Fruit fly (Drosophila melanogaster) whole organism, embryonic: Measurements from ENCODE around the gene Spn38F.

Experiments used
- Abd-B ChIP-seq: fragments of 200-800 bp; sonication (Bioruptor generic); optimal IDR thresholded peaks from 2 replicates; lab custom pipeline; 2018; ENCODE audit warnings: missing biosample characterization, mild to moderate bottlenecking, missing genetic modification characterization, moderate library complexity
- Ada2b ChIP-seq: fragments of 200-800 bp; sonication (Bioruptor generic); IDR thresholded peaks from 2 replicates; pipeline ENCODE4 v1.3.6; 2022; ENCODE audit warnings: missing biosample characterization, missing genetic modification characterization
- Aef1 ChIP-seq: fragments of 200-800 bp; sonication (Bioruptor generic); IDR thresholded peaks from 3 replicates; pipeline ENCODE4 v1.3.6; 2022; ENCODE audit warnings: missing biosample characterization, missing genetic modification characterization
- BEAF-32 ChIP-seq: fragments of 200-800 bp; sonication (Bioruptor generic); optimal IDR thresholded peaks from 3 replicates; lab custom pipeline; 2017; ENCODE audit warnings: missing biosample characterization, missing genetic modification characterization, mild to moderate bottlenecking, moderate library complexity, missing genetic modification reagents
- CG11560 ChIP-seq: fragments of 200-800 bp; sonication (Bioruptor generic); IDR thresholded peaks from 3 replicates; pipeline ENCODE4 v1.3.6; 2022; ENCODE audit warnings: missing biosample characterization, missing genetic modification characterization
- CG14441 ChIP-seq: fragments of 200-800 bp; sonication (Bioruptor generic); IDR thresholded peaks from 2 replicates; pipeline ENCODE4 v1.3.6; 2022; ENCODE audit warnings: missing biosample characterization, missing genetic modification characterization
- CG14860 ChIP-seq: fragments of 200-800 bp; sonication (Bioruptor generic); IDR thresholded peaks from 3 replicates; pipeline ENCODE4 v1.3.6; 2022; ENCODE audit warnings: missing biosample characterization, missing genetic modification characterization; ENCODE audit not compliant: partially characterized antibody
- CG1602 ChIP-seq: fragments of 200-800 bp; sonication (Bioruptor generic); optimal IDR thresholded peaks from 3 replicates; lab custom pipeline; 2016; ENCODE audit warnings: missing biosample characterization, missing genetic modification characterization
- CG1603 ChIP-seq: fragments of 200-800 bp; sonication (Bioruptor generic); optimal IDR thresholded peaks from 2 replicates; lab custom pipeline; 2019; ENCODE audit warnings: missing biosample characterization, mild to moderate bottlenecking, missing genetic modification characterization, moderate library complexity
- CG1832 ChIP-seq: fragments of 200-800 bp; sonication (Bioruptor generic); optimal IDR thresholded peaks from 2 replicates; lab custom pipeline; 2017; ENCODE audit warnings: missing biosample characterization, mild to moderate bottlenecking, missing genetic modification characterization, inconsistent platforms
- CG18619 ChIP-seq: fragments of 200-800 bp; sonication (Bioruptor generic); optimal IDR thresholded peaks from 3 replicates; lab custom pipeline; 2017; ENCODE audit warnings: missing biosample characterization, mild to moderate bottlenecking, missing genetic modification characterization
- CG2712 ChIP-seq: fragments of 200-800 bp; optimal IDR thresholded peaks from 3 replicates; lab custom pipeline; 2019; ENCODE audit warnings: missing biosample characterization, mild to moderate bottlenecking, missing genetic modification characterization, moderate library complexity
- CG32767 ChIP-seq: fragments of 200-800 bp; sonication (Bioruptor generic); IDR thresholded peaks from 2 replicates; pipeline ENCODE4 v1.3.6; 2022; ENCODE audit warnings: missing biosample characterization, missing genetic modification characterization
- CG34422 ChIP-seq: fragments of 200-800 bp; sonication (Bioruptor generic); IDR thresholded peaks from 3 replicates; pipeline ENCODE4 v1.3.6; 2022; ENCODE audit warnings: missing biosample characterization, missing genetic modification characterization
- CG3847 ChIP-seq: fragments of 200-800 bp; sonication (Bioruptor generic); IDR thresholded peaks from 2 replicates; pipeline ENCODE4 v1.3.6; 2022; ENCODE audit warnings: missing biosample characterization, missing genetic modification characterization
- CG43689 ChIP-seq: fragments of 200-800 bp; sonication (Bioruptor generic); IDR thresholded peaks from 2 replicates; pipeline ENCODE4 v1.3.6; 2022; ENCODE audit warnings: missing biosample characterization, missing genetic modification characterization
- CG4730 ChIP-seq: fragments of 200-800 bp; sonication (Bioruptor generic); IDR thresholded peaks from 2 replicates; pipeline ENCODE4 v1.3.6; 2022; ENCODE audit warnings: missing biosample characterization, missing genetic modification characterization
- CG6175 ChIP-seq: fragments of 200-800 bp; sonication (Bioruptor generic); IDR thresholded peaks from 3 replicates; pipeline ENCODE4 v1.3.6; 2022; ENCODE audit warnings: missing biosample characterization, missing genetic modification characterization
- CG7357 ChIP-seq: fragments of 200-800 bp; sonication (Bioruptor generic); IDR thresholded peaks from 3 replicates; pipeline ENCODE4 v1.3.6; 2022; ENCODE audit warnings: missing biosample characterization, missing genetic modification characterization
- CG7372 ChIP-seq: fragments of 200-800 bp; sonication (Bioruptor generic); IDR thresholded peaks from 2 replicates; pipeline ENCODE4 v1.3.6; 2022; ENCODE audit warnings: missing biosample characterization, missing genetic modification characterization
- CrebB ChIP-seq: fragments of 200-800 bp; sonication (Bioruptor generic); optimal IDR thresholded peaks from 3 replicates; lab custom pipeline; 2018; ENCODE audit warnings: missing biosample characterization, mild to moderate bottlenecking, missing genetic modification characterization
- Doc2 ChIP-seq: fragments of 200-800 bp; sonication (Bioruptor generic); IDR thresholded peaks from 2 replicates; pipeline ENCODE4 v1.3.6; 2022; ENCODE audit warnings: missing biosample characterization, missing genetic modification characterization
- Drgx ChIP-seq: fragments of 200-800 bp; sonication (Bioruptor generic); IDR thresholded peaks from 2 replicates; pipeline ENCODE4 v1.3.6; 2022; ENCODE audit warnings: missing biosample characterization, missing genetic modification characterization
- H2.0 ChIP-seq: fragments of 200-800 bp; sonication (Bioruptor generic); IDR thresholded peaks from 2 replicates; pipeline ENCODE4 v1.3.6; 2022; ENCODE audit warnings: missing biosample characterization, missing genetic modification characterization
- HHEX ChIP-seq: fragments of 200-800 bp; sonication (Bioruptor generic); optimal IDR thresholded peaks from 3 replicates; lab custom pipeline; 2017; ENCODE audit warnings: missing biosample characterization, mild to moderate bottlenecking, missing genetic modification characterization, missing genetic modification reagents
- Med ChIP-seq: fragments of 200-800 bp; sonication (Bioruptor generic); peaks from one replicate; lab custom pipeline; 2016; ENCODE audit warnings: missing biosample characterization, missing genetic modification characterization, mild to moderate bottlenecking, inconsistent platforms, moderate library complexity
- Mrtf ChIP-seq: fragments of 200-800 bp; sonication (Bioruptor generic); IDR thresholded peaks from 3 replicates; pipeline ENCODE4 v1.3.6; 2022; ENCODE audit warnings: missing biosample characterization, missing genetic modification characterization
- NC2α ChIP-seq: fragments of 200-800 bp; sonication (Bioruptor generic); optimal IDR thresholded peaks from 2 replicates; lab custom pipeline; 2016; ENCODE audit warnings: missing biosample characterization, missing genetic modification characterization
- Rfx ChIP-seq: fragments of 200-800 bp; sonication (Bioruptor generic); IDR thresholded peaks from 2 replicates; pipeline ENCODE4 v1.3.6; 2022; ENCODE audit warnings: missing biosample characterization, missing genetic modification characterization
- Taf1 ChIP-seq: fragments of 200-800 bp; sonication (Bioruptor generic); IDR thresholded peaks from 2 replicates; pipeline ENCODE4 v1.3.6; 2022; ENCODE audit warnings: missing biosample characterization, missing genetic modification characterization
- ab ChIP-seq: fragments of 200-800 bp; sonication (Bioruptor generic); optimal IDR thresholded peaks from 2 replicates; lab custom pipeline; 2016; ENCODE audit warnings: missing biosample characterization, missing genetic modification characterization
- amos ChIP-seq: fragments of 200-800 bp; sonication (Bioruptor generic); IDR thresholded peaks from 2 replicates; pipeline ENCODE4 v1.3.6; 2022; ENCODE audit warnings: missing biosample characterization, missing genetic modification characterization; ENCODE audit not compliant: partially characterized antibody
- bowl ChIP-seq: fragments of 200-800 bp; sonication (Bioruptor generic); IDR thresholded peaks from 2 replicates; pipeline ENCODE4 v1.3.6; 2022; ENCODE audit warnings: missing biosample characterization, missing genetic modification characterization
- ci ChIP-seq: fragments of 200-800 bp; sonication (Bioruptor generic); IDR thresholded peaks from 3 replicates; pipeline ENCODE4 v1.3.6; 2022; ENCODE audit warnings: missing biosample characterization, missing genetic modification characterization
- fd3F ChIP-seq: fragments of 200-800 bp; sonication (Bioruptor generic); optimal IDR thresholded peaks from 2 replicates; lab custom pipeline; 2018; ENCODE audit warnings: missing biosample characterization, mild to moderate bottlenecking, missing genetic modification characterization, moderate library complexity
- gsb ChIP-seq: fragments of 200-800 bp; sonication (Bioruptor generic); IDR thresholded peaks from 2 replicates; pipeline ENCODE4 v1.3.6; 2022; ENCODE audit warnings: missing biosample characterization, missing genetic modification characterization
- h ChIP-seq: fragments of >200 bp; optimal IDR thresholded peaks from 2 replicates; lab custom pipeline; 2017
- hkb ChIP-seq, 2 experiments: fragments of 200-800 bp in 1 of 2; fragments of >200 bp in 1 of 2; sonication (Bioruptor generic) in 1 of 2; IDR thresholded peaks in 1 of 2; optimal IDR thresholded peaks in 1 of 2; 2 replicates each; pipeline versions ENCODE4 v1.3.6 to Lab custom; 2017 to 2022; ENCODE audit warnings: missing biosample characterization in 1 of 2, missing genetic modification characterization in 1 of 2
- insv ChIP-seq, 2 experiments: fragments of 200-800 bp; sonication (Bioruptor generic); optimal IDR thresholded peaks; 3 replicates each; lab custom pipeline; 2016 to 2018; ENCODE audit warnings: missing biosample characterization in 2 of 2, missing genetic modification characterization in 2 of 2
- kay ChIP-seq: fragments of 200-800 bp; sonication (Bioruptor generic); optimal IDR thresholded peaks from 2 replicates; lab custom pipeline; 2016; ENCODE audit warnings: missing biosample characterization, missing genetic modification characterization
- mld ChIP-seq: fragments of 200-800 bp; sonication (Bioruptor generic); IDR thresholded peaks from 3 replicates; pipeline ENCODE4 v1.3.6; 2022; ENCODE audit warnings: missing biosample characterization, missing genetic modification characterization; ENCODE audit not compliant: partially characterized antibody
- org-1 ChIP-seq: fragments of 200-800 bp; sonication (Bioruptor generic); optimal IDR thresholded peaks from 2 replicates; lab custom pipeline; 2017; ENCODE audit warnings: missing biosample characterization, missing genetic modification characterization
- pan ChIP-seq, 4 experiments: fragments of >200 bp in 3 of 4; fragments of 200-800 bp in 1 of 4; sonication (Bioruptor generic) in 1 of 4; optimal IDR thresholded peaks in 3 of 4; IDR thresholded peaks in 1 of 4; 2 replicates each; pipeline versions ENCODE4 v1.3.6 to Lab custom; 2017 to 2022; ENCODE audit warnings: missing biosample characterization in 2 of 4, missing genetic modification characterization in 2 of 4, mixed read lengths in 1 of 4
- pfk ChIP-seq: fragments of 200-800 bp; sonication (Bioruptor generic); optimal IDR thresholded peaks from 2 replicates; lab custom pipeline; 2018; ENCODE audit warnings: missing biosample characterization, mild to moderate bottlenecking, missing genetic modification characterization, moderate library complexity
- repo ChIP-seq: fragments of 200-800 bp; sonication (Bioruptor generic); optimal IDR thresholded peaks from 2 replicates; lab custom pipeline; 2016; ENCODE audit warnings: missing biosample characterization, missing genetic modification characterization
- shn ChIP-seq: fragments of 200-800 bp; sonication (Bioruptor generic); optimal IDR thresholded peaks from 3 replicates; lab custom pipeline; 2016; ENCODE audit warnings: missing biosample characterization, missing genetic modification characterization
- sisA ChIP-seq: fragments of 200-800 bp; sonication (Bioruptor generic); IDR thresholded peaks from 2 replicates; pipeline ENCODE4 v1.3.6; 2022; ENCODE audit warnings: missing biosample characterization, missing genetic modification characterization
- slou ChIP-seq: fragments of 200-800 bp; sonication (Bioruptor generic); optimal IDR thresholded peaks from 3 replicates; lab custom pipeline; 2016; ENCODE audit warnings: missing biosample characterization, missing genetic modification characterization
- slp2 ChIP-seq: fragments of 200-800 bp; sonication (Bioruptor generic); optimal IDR thresholded peaks from 2 replicates; lab custom pipeline; 2016; ENCODE audit warnings: missing biosample characterization, missing genetic modification characterization
- so ChIP-seq: fragments of 200-800 bp; sonication (Bioruptor generic); IDR thresholded peaks from 3 replicates; pipeline ENCODE4 v1.3.6; 2022; ENCODE audit warnings: missing biosample characterization, missing genetic modification characterization
- sug ChIP-seq: fragments of 200-800 bp; optimal IDR thresholded peaks from 2 replicates; lab custom pipeline; 2019; ENCODE audit warnings: missing biosample characterization, mild to moderate bottlenecking, missing genetic modification characterization, moderate library complexity

Gene Spn38F

dm6 chr2L:20802839-20803238, 34.9 kb downstream of the Spn38F start (continued):
- TF ChIP-seq ci (GFP tag; lab: Robert Waterston, UW), result peak; percentile 42; the same call in 1 of the 3 replicates
- TF ChIP-seq Doc2 (GFP tag; lab: Robert Waterston, UW), result no peak
- TF ChIP-seq Abd-B (GFP tag; lab: Kevin White, UChicago), result no peak
- TF ChIP-seq CG7357, result no peak
- peak; percentile 24 for TF ChIP-seq CG1603 (tag; lab: Kevin White, UChicago)
- no peak for TF ChIP-seq CG1832 (GFP tag; lab: Kevin White, UChicago)
- TF ChIP-seq CG2712, result no peak
- no peak for TF ChIP-seq mld
- TF ChIP-seq sisA (GFP tag; lab: Robert Waterston, UW), result peak; percentile 40
- TF ChIP-seq H2.0 (GFP tag; lab: Robert Waterston, UW), result no peak
- TF ChIP-seq so (GFP tag; lab: Robert Waterston, UW), result no peak
- no peak for TF ChIP-seq CG18619 (GFP tag; lab: Kevin White, UChicago)
- TF ChIP-seq pfk (GFP tag; lab: Kevin White, UChicago), result no peak
- no peak for TF ChIP-seq BEAF-32 (GFP tag; lab: Kevin White, UChicago)
- TF ChIP-seq NC2α, result no peak

- no peak for TF ChIP-seq fd3F (GFP tag; lab: Kevin White, UChicago)
- TF ChIP-seq Taf1 (GFP tag; lab: Robert Waterston, UW), result 0 out of 2 replicates have a peak, but pooled peaks have one; percentile 3
- peak; percentile 45; the same call in 1 of the 3 replicates for TF ChIP-seq Mrtf (GFP tag; lab: Robert Waterston, UW)
- no peak for TF ChIP-seq slp2
- peak; percentile 23 for TF ChIP-seq Med (GFP tag; lab: Kevin White, UChicago)
- TF ChIP-seq sug, result no peak
- TF ChIP-seq CG14860 (GFP tag; lab: Robert Waterston, UW), result no peak
- no peak for TF ChIP-seq insv (GFP tag; optimal IDR thresholded peaks at IDR 0.05; lab: Kevin White, UChicago)
- TF ChIP-seq CG14441 (GFP tag; lab: Robert Waterston, UW), result peak; percentile 12; the same call in 1 of the 2 replicates
- no peak for TF ChIP-seq CG43689 (GFP tag; lab: Robert Waterston, UW)
- TF ChIP-seq HHEX (GFP tag; lab: Kevin White, UChicago), result peak; percentile 4
- TF ChIP-seq CG32767 (GFP tag; lab: Robert Waterston, UW), result no peak
- TF ChIP-seq CG7372, result no peak
- no peak for TF ChIP-seq bowl (GFP tag; lab: Robert Waterston, UW)
- peak; percentile 33; the same call in 1 of the 2 replicates for TF ChIP-seq Rfx (GFP tag; lab: Robert Waterston, UW)
- TF ChIP-seq slou, result no peak
- no peak for TF ChIP-seq ab (GFP tag; lab: Kevin White, UChicago)
- no peak for TF ChIP-seq CG34422
- TF ChIP-seq amos (GFP tag; lab: Robert Waterston, UW), result no peak
- TF ChIP-seq shn (GFP tag; lab: Kevin White, UChicago), result no peak
- no peak for TF ChIP-seq pan (optimal IDR thresholded peaks at IDR 0.05; lab: Kevin White, UChicago)
- peak in 1 of 2 experiments; percentile 52 for TF ChIP-seq pan (GFP tag; optimal IDR thresholded peaks at IDR 0.05 in 1 of 2, IDR thresholded peaks at IDR 0.05 in 1 of 2)
- no peak for TF ChIP-seq gsb (GFP tag; lab: Robert Waterston, UW)
- peak; percentile 43; the same call in 1 of the 2 replicates for TF ChIP-seq Ada2b (GFP tag; lab: Robert Waterston, UW)
- peak; percentile 83 for TF ChIP-seq Drgx (GFP tag; lab: Robert Waterston, UW)
- TF ChIP-seq CG4730, result no peak
- TF ChIP-seq Aef1 (GFP tag; lab: Robert Waterston, UW), result peak; percentile 34; the same call in 2 of the 3 replicates
- TF ChIP-seq CrebB (tag; lab: Kevin White, UChicago), result no peak
- no peak for TF ChIP-seq CG1602 (GFP tag; lab: Kevin White, UChicago)
- no peak for TF ChIP-seq h
- no peak for TF ChIP-seq org-1
- no peak for TF ChIP-seq repo
- no peak for TF ChIP-seq CG3847
- no peak for TF ChIP-seq hkb (optimal IDR thresholded peaks at IDR 0.05; lab: Kevin White, UChicago)
- TF ChIP-seq hkb (GFP tag; IDR thresholded peaks at IDR 0.05; lab: Robert Waterston, UW), result peak; percentile 12; the same call in 1 of the 2 replicates
- no peak for TF ChIP-seq kay
- no peak for TF ChIP-seq CG6175 (GFP tag; lab: Robert Waterston, UW)
- no peak for TF ChIP-seq pfk (GFP tag; lab: Kevin White, UChicago)
- 0 out of 3 replicates have a peak, but pooled peaks have one; percentile 20 for TF ChIP-seq CG11560 (tag; lab: Robert Waterston, UW)
These were observed 35.6 kb downstream of the Spn38F start for dm6 chr2L:20802204-20802603.
